Worm (Caenorhabditis elegans) whole organism, L4 larva: ENCODE measurements around the gene Y105C5A.24.

ENCODE experiments used
- F49E8.2 ChIP-seq: sonication (generic microtip); optimal IDR thresholded peaks from 2 replicates; lab custom pipeline; 2016; ENCODE audit warnings: missing compliant biosample characterization, mild to moderate bottlenecking, missing genetic modification characterization, borderline replicate concordance
- Y105C5A.15 ChIP-seq: fragments of 200-800 bp; sonication (Bioruptor generic); IDR thresholded peaks from 2 replicates; pipeline ENCODE4 v1.3.6; 2022; ENCODE audit warnings: missing genetic modification characterization, missing compliant biosample characterization
- Y48G9A.11 ChIP-seq: fragments of 200-800 bp; sonication (Bioruptor generic); IDR thresholded peaks from 2 replicates; pipeline ENCODE4 v1.3.6; 2022; ENCODE audit warnings: missing genetic modification reagents, missing genetic modification characterization, missing compliant biosample characterization
- ZK546.5 ChIP-seq, 2 experiments: sonication (generic microtip); optimal IDR thresholded peaks; 2 replicates each; lab custom pipeline; 2017; ENCODE audit warnings: missing biosample characterization in 2 of 2, missing genetic modification characterization in 2 of 2
- aly-2 ChIP-seq: sonication (generic microtip); optimal IDR thresholded peaks from 2 replicates; lab custom pipeline; 2018; ENCODE audit warnings: missing biosample characterization, missing genetic modification characterization
- lin-39 ChIP-seq: fragments of 150-350 bp; optimal IDR thresholded peaks from 2 replicates; lab custom pipeline; 2014; ENCODE audit warnings: missing biosample characterization, missing genetic modification reagents, missing genetic modification characterization
- mes-2 ChIP-seq: sonication (generic microtip); optimal IDR thresholded peaks from 2 replicates; lab custom pipeline; 2016; ENCODE audit warnings: missing genotype, mild to moderate bottlenecking, missing genetic modification characterization, missing compliant biosample characterization; ENCODE audit not compliant: poor library complexity, severe bottlenecking
- nhr-28 ChIP-seq: fragments of 150-350 bp; optimal IDR thresholded peaks from 2 replicates; lab custom pipeline; 2014; ENCODE audit warnings: missing biosample characterization, missing genetic modification characterization
- pqm-1 ChIP-seq: sonication (generic microtip); optimal IDR thresholded peaks from 2 replicates; lab custom pipeline; 2017; ENCODE audit warnings: missing biosample characterization, missing genetic modification characterization
- set-16 ChIP-seq: fragments of 200-800 bp; sonication (Bioruptor generic); IDR thresholded peaks from 2 replicates; pipeline ENCODE4 v1.3.6; 2022; ENCODE audit warnings: missing genetic modification reagents, missing genetic modification characterization, missing compliant biosample characterization
- tag-97 ChIP-seq: fragments of 200-800 bp; sonication (Bioruptor generic); IDR thresholded peaks from 2 replicates; pipeline ENCODE4 v1.3.6; 2022; ENCODE audit warnings: missing genetic modification characterization, missing compliant biosample characterization
- unc-130 ChIP-seq: sonication (generic microtip); optimal IDR thresholded peaks from 2 replicates; lab custom pipeline; 2016; ENCODE audit warnings: missing genetic modification reagents, missing genetic modification characterization, missing compliant biosample characterization
- unc-39 ChIP-seq: sonication (generic microtip); optimal IDR thresholded peaks from 2 replicates; lab custom pipeline; 2017; ENCODE audit warnings: missing biosample characterization, missing genetic modification characterization

DNA sequence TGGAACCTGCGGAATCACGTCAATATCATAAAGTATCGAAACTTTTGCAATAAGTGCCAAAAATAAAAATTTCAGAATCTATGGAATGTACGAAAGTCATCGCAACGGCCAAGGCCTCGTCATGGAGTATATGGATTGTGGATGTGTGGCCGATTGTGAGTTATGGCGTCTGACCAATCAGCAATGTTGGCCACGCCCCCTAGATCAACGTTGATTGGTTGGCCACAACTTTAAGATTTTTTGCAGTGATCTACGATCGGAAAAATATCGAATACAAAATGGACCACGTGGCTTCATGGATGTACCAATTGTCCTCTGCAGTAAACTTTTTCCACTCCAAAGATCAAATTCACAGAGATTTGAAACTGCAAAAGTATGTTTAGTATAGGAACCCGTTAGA, 972 bp downstream of the Y105C5A.24 start:
- TF ChIP-seq unc-130 (no peak), F49E8.2 (tag; lab: Kevin White, UChicago) (no peak), Y105C5A.15 (GFP tag; lab: Robert Waterston, UW) (no peak), aly-2 (tag; lab: Kevin White, UChicago) (no peak), ZK546.5 (tag; optimal IDR thresholded peaks at IDR 0.05; lab: Kevin White, UChicago) (no peak), lin-39 (tag; lab: Kevin White, UChicago) (no peak), unc-39 (tag; lab: Kevin White, UChicago) (no peak), tag-97 (GFP tag; lab: Robert Waterston, UW) (no peak), pqm-1 (tag; lab: Kevin White, UChicago) (no peak), nhr-28 (tag; lab: Kevin White, UChicago) (no peak), mes-2 (tag; lab: Kevin White, UChicago) (no peak), Y48G9A.11 (GFP tag; lab: Robert Waterston, UW) (no peak), set-16 (GFP tag; lab: Robert Waterston, UW) (no peak)
